Fruit fly (Drosophila melanogaster) whole organism, embryonic: ENCODE measurements around the gene CG31804.

Experiments used
- Adf1 ChIP-seq: fragments of 200-800 bp; sonication (Bioruptor generic); IDR thresholded peaks from 2 replicates; pipeline ENCODE4 v1.3.6; 2022; ENCODE audit warnings: missing biosample characterization, missing genetic modification characterization
- Antp ChIP-seq: fragments of 200-800 bp; sonication (Bioruptor generic); optimal IDR thresholded peaks from 3 replicates; lab custom pipeline; 2016; ENCODE audit warnings: missing biosample characterization, missing genetic modification characterization
- Asciz ChIP-seq: fragments of 200-800 bp; sonication (Bioruptor generic); optimal IDR thresholded peaks from 2 replicates; lab custom pipeline; 2017; ENCODE audit warnings: missing biosample characterization, mild to moderate bottlenecking, missing genetic modification characterization, missing genetic modification reagents
- CG10366 ChIP-seq: fragments of 200-800 bp; sonication (Bioruptor generic); IDR thresholded peaks from 2 replicates; pipeline ENCODE4 v1.3.6; 2022; ENCODE audit warnings: missing biosample characterization, missing genetic modification characterization
- CG10979 ChIP-seq: fragments of 200-800 bp; sonication (Bioruptor generic); optimal IDR thresholded peaks from 2 replicates; lab custom pipeline; 2018; ENCODE audit warnings: missing biosample characterization, mild to moderate bottlenecking, missing genetic modification characterization, moderate library complexity
- CG11085 ChIP-seq: fragments of 200-800 bp; sonication (Bioruptor generic); IDR thresholded peaks from 2 replicates; pipeline ENCODE4 v1.3.6; 2022; ENCODE audit warnings: missing biosample characterization, missing genetic modification characterization
- CG11695 ChIP-seq: fragments of 200-800 bp; sonication (Bioruptor generic); IDR thresholded peaks from 3 replicates; pipeline ENCODE4 v1.3.6; 2022; ENCODE audit warnings: missing biosample characterization, missing genetic modification characterization
- CG12391 ChIP-seq: fragments of 200-800 bp; sonication (Bioruptor generic); optimal IDR thresholded peaks from 3 replicates; lab custom pipeline; 2018; ENCODE audit warnings: missing biosample characterization, mild to moderate bottlenecking, missing genetic modification characterization, moderate library complexity
- CG13287 ChIP-seq: fragments of 200-800 bp; sonication (Bioruptor generic); IDR thresholded peaks from 2 replicates; pipeline ENCODE4 v1.3.6; 2022; ENCODE audit warnings: missing biosample characterization, missing genetic modification characterization; ENCODE audit not compliant: partially characterized antibody
- CG15479 ChIP-seq: fragments of 200-800 bp; sonication (Bioruptor generic); optimal IDR thresholded peaks from 3 replicates; lab custom pipeline; 2019; ENCODE audit warnings: missing biosample characterization, mild to moderate bottlenecking, missing genetic modification characterization, moderate library complexity
- CG15696 ChIP-seq: fragments of 200-800 bp; sonication (Bioruptor generic); optimal IDR thresholded peaks from 2 replicates; lab custom pipeline; 2019; ENCODE audit warnings: missing biosample characterization, mild to moderate bottlenecking, missing genetic modification characterization, moderate library complexity
- CG1602 ChIP-seq: fragments of 200-800 bp; sonication (Bioruptor generic); optimal IDR thresholded peaks from 3 replicates; lab custom pipeline; 2016; ENCODE audit warnings: missing biosample characterization, missing genetic modification characterization
- CG16779 ChIP-seq: fragments of 200-800 bp; sonication (Bioruptor generic); IDR thresholded peaks from 2 replicates; pipeline ENCODE4 v1.3.6; 2022; ENCODE audit warnings: missing biosample characterization, missing genetic modification characterization
- CG17186 ChIP-seq: fragments of 200-800 bp; sonication (Bioruptor generic); optimal IDR thresholded peaks from 3 replicates; lab custom pipeline; 2017; ENCODE audit warnings: missing biosample characterization, missing genetic modification reagents, missing genetic modification characterization
- CG17361 ChIP-seq: fragments of 200-800 bp; sonication (Bioruptor generic); IDR thresholded peaks from 3 replicates; pipeline ENCODE4 v1.3.6; 2022; ENCODE audit warnings: missing biosample characterization, missing genetic modification characterization
- CG18262 ChIP-seq: fragments of 200-800 bp; optimal IDR thresholded peaks from 3 replicates; lab custom pipeline; 2019; ENCODE audit warnings: missing biosample characterization, mild to moderate bottlenecking, missing genetic modification characterization, moderate library complexity
- CG2120 ChIP-seq: fragments of 200-800 bp; sonication (Bioruptor generic); optimal IDR thresholded peaks from 3 replicates; lab custom pipeline; 2016; ENCODE audit warnings: missing biosample characterization, missing genetic modification characterization
- CG3065 ChIP-seq: fragments of 200-800 bp; sonication (Bioruptor generic); optimal IDR thresholded peaks from 2 replicates; lab custom pipeline; 2016; ENCODE audit warnings: missing biosample characterization, missing genetic modification characterization
- CG3407 ChIP-seq: fragments of 200-800 bp; sonication (Bioruptor generic); optimal IDR thresholded peaks from 2 replicates; lab custom pipeline; 2018; ENCODE audit warnings: missing biosample characterization, mild to moderate bottlenecking, missing genetic modification characterization
- CG34224 ChIP-seq: fragments of 200-800 bp; sonication (Bioruptor generic); IDR thresholded peaks from 3 replicates; pipeline ENCODE4 v1.3.6; 2022; ENCODE audit warnings: missing biosample characterization, missing genetic modification characterization; ENCODE audit not compliant: partially characterized antibody
- CG3726 ChIP-seq: fragments of 200-800 bp; sonication (Bioruptor generic); IDR thresholded peaks from 3 replicates; pipeline ENCODE4, ENCODE4 v1.3.6; 2022; ENCODE audit warnings: missing biosample characterization, missing genetic modification characterization
- CG3995 ChIP-seq: fragments of 200-800 bp; sonication (Bioruptor generic); optimal IDR thresholded peaks from 3 replicates; lab custom pipeline; 2016; ENCODE audit warnings: missing biosample characterization, missing genetic modification characterization
- CG4820 ChIP-seq: fragments of 200-800 bp; sonication (Bioruptor generic); optimal IDR thresholded peaks from 3 replicates; lab custom pipeline; 2016; ENCODE audit warnings: missing biosample characterization, missing genetic modification characterization
- CG7839 ChIP-seq: fragments of 200-800 bp; sonication (Bioruptor generic); optimal IDR thresholded peaks from 3 replicates; lab custom pipeline; 2018; ENCODE audit warnings: missing biosample characterization, mild to moderate bottlenecking, missing genetic modification characterization, moderate library complexity
- CG9727 ChIP-seq: fragments of 200-800 bp; sonication (Bioruptor generic); optimal IDR thresholded peaks from 3 replicates; lab custom pipeline; 2017; ENCODE audit warnings: missing biosample characterization, mild to moderate bottlenecking, missing genetic modification characterization
- CG9876 ChIP-seq: fragments of 200-800 bp; sonication (Bioruptor generic); optimal IDR thresholded peaks from 2 replicates; lab custom pipeline; 2016; ENCODE audit warnings: missing biosample characterization, missing genetic modification characterization
- CrebB ChIP-seq: fragments of 200-800 bp; sonication (Bioruptor generic); optimal IDR thresholded peaks from 3 replicates; lab custom pipeline; 2018; ENCODE audit warnings: missing biosample characterization, mild to moderate bottlenecking, missing genetic modification characterization
- D19B ChIP-seq: fragments of 200-800 bp; sonication (Bioruptor generic); optimal IDR thresholded peaks from 2 replicates; lab custom pipeline; 2017; ENCODE audit warnings: missing biosample characterization, mild to moderate bottlenecking, missing genetic modification characterization
- Dp ChIP-seq: fragments of 200-800 bp; sonication (Bioruptor generic); optimal IDR thresholded peaks from 2 replicates; lab custom pipeline; 2018; ENCODE audit warnings: missing biosample characterization, mild to moderate bottlenecking, missing genetic modification characterization, moderate library complexity
- Eip74EF ChIP-seq, 2 experiments: fragments of 200-800 bp in 1 of 2; fragments of >200 bp in 1 of 2; sonication (Bioruptor generic) in 1 of 2; optimal IDR thresholded peaks; 2 replicates each; lab custom pipeline; 2017 to 2019; ENCODE audit warnings: missing biosample characterization in 2 of 2, missing genetic modification characterization in 2 of 2, mild to moderate bottlenecking in 1 of 2, moderate library complexity in 1 of 2
- Gsc ChIP-seq: fragments of 200-800 bp; sonication (Bioruptor generic); IDR thresholded peaks from 2 replicates; pipeline ENCODE4 v1.3.6; 2022; ENCODE audit warnings: missing biosample characterization, missing genetic modification characterization
- Oaz ChIP-seq: fragments of 200-800 bp; sonication (Bioruptor generic); IDR thresholded peaks from 2 replicates; pipeline ENCODE4 v1.3.6; 2022; ENCODE audit warnings: missing biosample characterization, missing genetic modification characterization
- Spps ChIP-seq: fragments of 200-800 bp; sonication (Bioruptor generic); optimal IDR thresholded peaks from 2 replicates; lab custom pipeline; 2018; ENCODE audit warnings: missing biosample characterization, mild to moderate bottlenecking, missing genetic modification characterization
- br ChIP-seq: fragments of >200 bp; optimal IDR thresholded peaks from 2 replicates; lab custom pipeline; 2017
- btn ChIP-seq: fragments of 200-800 bp; sonication (Bioruptor generic); optimal IDR thresholded peaks from 2 replicates; lab custom pipeline; 2016; ENCODE audit warnings: missing biosample characterization, missing genetic modification characterization
- gcm ChIP-seq: fragments of 200-800 bp; sonication (Bioruptor generic); optimal IDR thresholded peaks from 2 replicates; lab custom pipeline; 2019; ENCODE audit warnings: missing biosample characterization, mild to moderate bottlenecking, missing genetic modification characterization, moderate library complexity
- grau ChIP-seq: fragments of 200-800 bp; optimal IDR thresholded peaks from 3 replicates; lab custom pipeline; 2019; ENCODE audit warnings: missing biosample characterization, mild to moderate bottlenecking, missing genetic modification characterization, moderate library complexity
- kah ChIP-seq: fragments of 200-800 bp; sonication (Bioruptor generic); optimal IDR thresholded peaks from 2 replicates; lab custom pipeline; 2018; ENCODE audit warnings: missing biosample characterization, mild to moderate bottlenecking, missing genetic modification characterization
- mld ChIP-seq: fragments of 200-800 bp; sonication (Bioruptor generic); IDR thresholded peaks from 3 replicates; pipeline ENCODE4 v1.3.6; 2022; ENCODE audit warnings: missing biosample characterization, missing genetic modification characterization; ENCODE audit not compliant: partially characterized antibody
- org-1 ChIP-seq: fragments of 200-800 bp; sonication (Bioruptor generic); optimal IDR thresholded peaks from 2 replicates; lab custom pipeline; 2017; ENCODE audit warnings: missing biosample characterization, missing genetic modification characterization
- prd ChIP-seq, 3 experiments: fragments of >200 bp in 2 of 3; fragments of 200-800 bp in 1 of 3; sonication (Bioruptor generic) in 1 of 3; optimal IDR thresholded peaks in 2 of 3; IDR thresholded peaks in 1 of 3; 2 replicates in 2 of 3; 3 replicates in 1 of 3; pipeline versions ENCODE4 v1.3.6 to Lab custom; 2017 to 2022; ENCODE audit warnings: missing biosample characterization in 1 of 3, missing genetic modification characterization in 1 of 3
- ranshi ChIP-seq: fragments of 200-800 bp; sonication (Bioruptor generic); IDR thresholded peaks from 2 replicates; pipeline ENCODE4 v1.3.6; 2022; ENCODE audit warnings: missing biosample characterization, missing genetic modification characterization
- repo ChIP-seq: fragments of 200-800 bp; sonication (Bioruptor generic); optimal IDR thresholded peaks from 2 replicates; lab custom pipeline; 2016; ENCODE audit warnings: missing biosample characterization, missing genetic modification characterization
- rib ChIP-seq: fragments of 200-800 bp; sonication (Bioruptor generic); IDR thresholded peaks from 2 replicates; pipeline ENCODE4 v1.3.6; 2022; ENCODE audit warnings: missing biosample characterization, missing genetic modification characterization
- row ChIP-seq: fragments of 200-800 bp; sonication (Bioruptor generic); IDR thresholded peaks from 3 replicates; pipeline ENCODE4 v1.3.6; 2022; ENCODE audit warnings: missing biosample characterization, missing genetic modification characterization
- salm ChIP-seq: fragments of 200-800 bp; sonication (Bioruptor generic); optimal IDR thresholded peaks from 2 replicates; lab custom pipeline; 2018; ENCODE audit warnings: missing biosample characterization, mild to moderate bottlenecking, missing genetic modification characterization
- sim ChIP-seq: fragments of 200-800 bp; sonication (Bioruptor generic); IDR thresholded peaks from 2 replicates; pipeline ENCODE4 v1.3.6; 2022; ENCODE audit warnings: missing biosample characterization, missing genetic modification characterization
- stwl ChIP-seq: fragments of 200-800 bp; sonication (Bioruptor generic); optimal IDR thresholded peaks from 3 replicates; lab custom pipeline; 2018; ENCODE audit warnings: missing biosample characterization, mild to moderate bottlenecking, missing genetic modification characterization, moderate library complexity
- tio ChIP-seq: fragments of 200-800 bp; sonication (Bioruptor generic); optimal IDR thresholded peaks from 2 replicates; lab custom pipeline; 2017; ENCODE audit warnings: missing biosample characterization, missing genetic modification characterization, inconsistent platforms
- trh ChIP-seq: fragments of 200-800 bp; sonication (Bioruptor generic); optimal IDR thresholded peaks from 2 replicates; lab custom pipeline; 2016; ENCODE audit warnings: missing biosample characterization, missing genetic modification characterization
- vvl ChIP-seq: fragments of 200-800 bp; sonication (Bioruptor generic); IDR thresholded peaks from 2 replicates; pipeline ENCODE4 v1.3.6; 2022; ENCODE audit warnings: missing biosample characterization, missing genetic modification characterization

Gene CG31804

DNA sequence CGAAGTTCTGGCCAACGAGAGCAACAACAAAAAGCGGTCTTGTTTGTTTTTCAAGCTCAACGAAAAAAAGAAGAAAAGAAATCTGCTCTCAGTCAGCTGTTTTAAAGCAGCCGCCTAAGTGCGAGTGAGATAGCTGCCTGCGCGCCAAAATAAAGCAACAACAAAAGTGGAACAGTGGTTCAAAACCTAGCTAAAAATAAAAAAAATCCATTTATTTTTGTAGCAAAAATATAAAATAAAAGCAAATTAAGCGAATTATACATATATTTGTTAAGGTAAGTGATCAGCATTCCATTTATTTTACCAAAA lies 21.9 kb downstream of the CG31804 start (continued):
- TF ChIP-seq CG12391 (peak; percentile 13), org-1 (no peak), CG17186 (GFP tag; lab: Kevin White, UChicago) (no peak), row (GFP tag; lab: Robert Waterston, UW) (peak; percentile 52; the same call in 2 of the 3 replicates), CG34224 (no peak), CG2120 (GFP tag; lab: Kevin White, UChicago) (peak; percentile 19), Adf1 (GFP tag; lab: Robert Waterston, UW) (peak; percentile 26; the same call in 1 of the 2 replicates), br (no peak), ranshi (GFP tag; lab: Robert Waterston, UW) (peak; percentile 16; the same call in 1 of the 2 replicates), CG4820 (GFP tag; lab: Kevin White, UChicago) (no peak), mld (GFP tag; lab: Robert Waterston, UW) (no peak), Antp (GFP tag; lab: Kevin White, UChicago) (no peak), CG9727 (peak; percentile 28), CG15696 (tag; lab: Kevin White, UChicago) (no peak), Gsc (GFP tag; lab: Robert Waterston, UW) (no peak), CG7839 (tag; lab: Kevin White, UChicago) (peak; percentile 29), Eip74EF (GFP tag; optimal IDR thresholded peaks at IDR 0.05; lab: Kevin White, UChicago) (peak in 1 of 2 experiments; percentile 42), CG10979 (tag; lab: Kevin White, UChicago) (no peak), CG15479 (GFP tag; lab: Kevin White, UChicago) (no peak), CG1602 (GFP tag; lab: Kevin White, UChicago) (no peak), kah (no peak), CG13287 (GFP tag; lab: Robert Waterston, UW) (no peak; the same call in 1 of the 2 replicates), CG17361 (GFP tag; lab: Robert Waterston, UW) (0 out of 3 replicates have a peak, but pooled peaks have one; percentile 7), salm (tag; lab: Kevin White, UChicago) (no peak), CG16779 (GFP tag; lab: Robert Waterston, UW) (no peak), grau (tag; lab: Kevin White, UChicago) (peak; percentile 13), CG3995 (GFP tag; lab: Kevin White, UChicago) (no peak), CrebB (tag; lab: Kevin White, UChicago) (no peak), tio (no peak), rib (no peak), CG9876 (no peak), CG3407 (GFP tag; lab: Kevin White, UChicago) (no peak), CG3726 (GFP tag; lab: Robert Waterston, UW) (no peak), Asciz (GFP tag; lab: Kevin White, UChicago) (no peak), Dp (GFP tag; lab: Kevin White, UChicago) (peak; percentile 72), CG11085 (GFP tag; lab: Robert Waterston, UW) (no peak), btn (GFP tag; lab: Kevin White, UChicago) (no peak), Spps (tag; lab: Kevin White, UChicago) (no peak), CG11695 (GFP tag; lab: Robert Waterston, UW) (0 out of 3 replicates have a peak, but pooled peaks have one; percentile 51), prd (optimal IDR thresholded peaks at IDR 0.05; lab: Kevin White, UChicago) (no peak), prd (GFP tag; IDR thresholded peaks at IDR 0.05; lab: Robert Waterston, UW) (no peak), CG3065 (GFP tag; lab: Kevin White, UChicago) (no peak), trh (GFP tag; lab: Kevin White, UChicago) (no peak), stwl (peak; percentile 29), CG10366 (GFP tag; lab: Robert Waterston, UW) (no peak), gcm (GFP tag; lab: Kevin White, UChicago) (no peak), D19B (no peak), vvl (GFP tag; lab: Robert Waterston, UW) (peak; percentile 27; the same call in 1 of the 2 replicates), repo (GFP tag; lab: Kevin White, UChicago) (no peak), Oaz (no peak), sim (GFP tag; lab: Robert Waterston, UW) (no peak), CG18262 (tag; lab: Kevin White, UChicago) (no peak)
